Worm (Caenorhabditis elegans): ENCODE measurements around the gene K09B11.4.
"Not testable (repeated sequence)": the region's sequence is repeated elsewhere in the genome, so short reads cannot be mapped to it uniquely, and the experiment has no call there.

Gene K09B11.4

DNA sequence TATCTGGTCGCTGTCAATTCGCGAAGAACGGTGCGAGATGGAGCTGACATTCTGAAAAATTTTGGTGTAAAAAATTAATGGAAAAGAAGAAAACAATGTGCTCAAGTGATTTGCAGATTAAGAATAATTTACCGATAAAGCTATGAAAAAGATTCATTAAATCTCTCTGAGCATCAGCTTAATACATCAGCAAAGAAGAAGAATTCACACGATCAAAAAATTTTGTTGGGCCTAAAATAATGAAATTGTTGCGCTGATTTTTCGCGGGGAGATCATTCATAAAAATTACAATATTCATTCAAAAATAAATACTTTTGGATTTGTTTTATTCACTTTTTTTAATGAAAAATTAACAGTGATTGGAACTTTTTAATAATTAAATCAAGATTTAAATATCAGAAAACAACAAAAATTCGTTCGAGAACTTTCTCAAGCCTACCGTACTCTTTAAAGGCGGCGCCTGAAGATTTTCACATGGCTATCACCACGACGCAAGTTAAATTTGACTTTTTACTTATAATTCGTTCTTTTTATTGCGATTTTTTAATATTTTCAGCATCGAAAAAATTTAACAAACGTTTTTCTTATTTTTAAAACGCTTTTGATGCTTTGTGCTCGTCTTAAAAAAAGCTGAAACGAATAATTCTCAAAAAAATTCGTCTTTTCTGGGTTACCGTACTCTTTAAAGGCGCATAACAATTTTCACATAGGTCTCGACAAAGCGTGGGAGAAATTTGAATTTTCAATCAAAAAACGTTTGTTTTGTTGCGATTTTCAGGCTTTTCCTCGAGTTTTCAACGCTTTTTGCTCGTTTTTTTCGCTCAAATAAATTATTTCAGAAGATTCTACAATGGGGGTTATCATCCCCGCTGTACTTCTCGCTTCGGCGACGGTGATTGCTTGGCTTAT, 28.6 kb upstream of the K09B11.4 start, which contains the start of the genes memi-2 and cyp-31A5:
memi-2 (minus strand) TSS at position 51 of the 909 bp plus-strand sequence.
cyp-31A5 (plus strand) TSS at position 834 of the 909 bp plus-strand sequence.
- TF ChIP-seq him-1 (tag; optimal IDR thresholded peaks at IDR 0.05) (no peak), W03F9.2 (tag; optimal IDR thresholded peaks at IDR 0.05) (no peak), dao-5 (tag; optimal IDR thresholded peaks at IDR 0.05) (no peak)

DNA sequence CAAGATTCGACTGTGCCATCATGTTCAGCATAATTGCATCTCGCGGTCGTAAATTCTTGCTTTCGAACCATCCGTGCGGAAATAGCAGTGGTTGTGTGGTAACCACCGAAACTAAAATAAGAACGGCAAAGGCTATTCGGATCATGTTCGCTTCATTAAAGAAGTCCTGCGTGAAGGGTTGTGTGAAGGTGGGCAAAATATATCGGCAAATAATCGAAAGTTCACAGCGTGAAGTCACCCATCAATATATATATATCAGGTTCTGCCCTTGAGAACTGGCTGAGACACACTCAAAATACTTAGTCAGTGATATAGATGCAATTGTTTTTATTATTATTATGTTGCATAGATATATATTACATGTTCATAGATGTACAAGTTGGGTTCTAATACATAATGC, 21.3 kb upstream of the K09B11.4 start, which contains the start of gene Y62E10A.19:
Y62E10A.19 (minus strand) TSS at position 289 of the 400 bp plus-strand sequence.
- TF ChIP-seq dao-5 (tag; optimal IDR thresholded peaks at IDR 0.05), result no peak
- no peak for TF ChIP-seq him-1 (tag; optimal IDR thresholded peaks at IDR 0.05)
- TF ChIP-seq W03F9.2 (tag; optimal IDR thresholded peaks at IDR 0.05), result no peak

DNA sequence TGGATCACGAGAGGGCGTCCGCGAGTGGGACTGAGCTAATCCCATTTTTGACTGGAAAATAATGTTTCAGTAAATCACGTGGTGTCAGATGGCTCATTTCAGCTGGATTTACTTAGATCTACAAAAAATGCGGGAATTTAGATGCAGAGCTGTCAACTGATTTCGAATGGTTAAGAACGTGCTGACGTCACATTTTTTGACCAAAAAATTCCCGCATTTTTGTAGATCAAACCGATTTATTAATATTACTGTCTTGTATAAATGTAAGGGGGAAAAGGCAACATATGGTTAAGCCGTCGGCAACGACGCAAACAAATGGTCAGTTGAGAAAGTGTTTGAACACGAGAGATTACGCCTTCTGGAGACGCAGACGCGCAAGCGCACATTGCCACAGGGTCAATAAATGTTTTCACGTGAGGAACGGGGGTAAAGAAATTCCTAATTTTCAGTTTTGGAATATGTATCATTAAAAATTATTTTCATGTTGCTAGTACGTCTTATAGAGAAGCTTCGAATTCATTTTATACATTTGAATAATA, 16.4 kb upstream of the K09B11.4 start, which contains the start of gene gcl-1:
gcl-1 (minus strand) TSS at position 51 of the 539 bp plus-strand sequence.
- no peak for TF ChIP-seq him-1 (tag; optimal IDR thresholded peaks at IDR 0.05)

DNA sequence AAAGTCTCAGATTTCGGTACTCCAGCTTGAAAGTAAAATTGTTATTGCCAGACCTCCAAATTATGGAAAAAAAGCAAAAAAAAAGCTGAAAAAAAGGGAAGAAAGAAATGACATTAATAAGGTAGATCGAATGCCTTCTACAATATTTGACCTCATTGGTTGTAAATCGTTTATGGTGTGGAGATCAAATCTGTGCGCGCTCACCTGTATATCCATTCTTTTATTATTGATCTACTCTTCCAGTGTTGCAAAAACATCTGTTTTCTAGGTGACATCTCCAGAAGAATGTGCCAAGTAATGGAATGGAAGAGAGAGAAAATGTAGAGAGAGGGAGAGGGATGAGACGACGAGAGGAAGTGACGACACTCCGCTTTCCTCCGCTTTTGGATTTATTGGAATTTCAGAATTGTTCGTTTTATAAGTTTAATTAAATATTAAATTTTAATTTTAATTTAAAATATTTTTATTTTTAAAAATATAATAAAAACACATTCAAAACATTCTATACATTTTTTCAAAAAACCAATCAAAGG, 13.5 kb upstream of the K09B11.4 start, which contains the start of the genes pik-1 and aptf-2:
pik-1 (plus strand) TSS at position 303 of the 533 bp plus-strand sequence.
aptf-2 (minus strand) TSS at position 313 of the 533 bp plus-strand sequence.
- TF ChIP-seq W03F9.2 (tag; optimal IDR thresholded peaks at IDR 0.05), result no peak
- TF ChIP-seq him-1 (tag; optimal IDR thresholded peaks at IDR 0.05), result no peak
- TF ChIP-seq dao-5 (tag; optimal IDR thresholded peaks at IDR 0.05), result no peak

DNA sequence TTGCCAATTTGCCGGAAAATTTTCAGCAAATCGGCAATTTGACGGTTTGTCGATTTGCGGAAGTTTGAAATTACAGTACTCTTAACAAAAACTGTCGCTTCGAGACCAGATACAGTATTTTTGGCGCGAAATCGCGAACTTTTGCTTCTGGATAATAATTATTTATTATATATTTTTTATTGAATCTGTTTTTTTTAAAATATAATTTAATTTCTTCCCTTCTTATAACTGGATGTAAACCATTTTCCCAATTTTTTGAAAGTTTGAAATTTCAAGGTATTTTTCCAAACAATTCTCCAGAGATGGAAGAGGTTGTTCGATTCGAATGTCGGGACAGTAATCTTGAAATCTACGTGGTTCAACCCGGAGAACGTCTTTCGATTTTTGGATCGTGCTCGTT, 7.1 kb upstream of the K09B11.4 start, which contains the start of gene nol-9:
nol-9 (plus strand) TSS at position 301 of the 400 bp plus-strand sequence.
- TF ChIP-seq W03F9.2 (tag; optimal IDR thresholded peaks at IDR 0.05) (no peak), dao-5 (tag; optimal IDR thresholded peaks at IDR 0.05) (no peak), him-1 (tag; optimal IDR thresholded peaks at IDR 0.05) (no peak)

DNA sequence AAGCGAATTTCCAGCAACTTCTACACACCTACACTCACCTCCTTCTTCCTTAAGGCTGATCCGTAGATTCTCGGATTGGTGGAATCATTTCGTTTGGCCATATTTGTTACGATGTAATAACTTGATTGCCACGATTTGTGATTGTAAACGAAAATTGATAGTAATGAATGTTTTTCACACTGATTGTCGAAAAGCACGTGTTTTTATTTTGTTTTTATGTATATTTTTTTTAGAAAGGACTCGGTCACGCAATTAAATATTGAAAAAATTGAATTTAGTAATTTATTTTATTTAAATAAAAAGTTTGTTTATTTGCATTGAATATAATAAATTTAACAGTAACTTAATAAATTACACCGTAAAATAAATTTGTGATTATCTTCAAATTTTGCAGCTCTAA, 4.6 kb downstream of the K09B11.4 start, which contains the start of gene K09B11.5:
K09B11.5 (minus strand) TSS at position 101 of the 400 bp plus-strand sequence.
- TF ChIP-seq W03F9.2, dao-5, him-1 (tag; optimal IDR thresholded peaks at IDR 0.05): not testable (repeated sequence)

DNA sequence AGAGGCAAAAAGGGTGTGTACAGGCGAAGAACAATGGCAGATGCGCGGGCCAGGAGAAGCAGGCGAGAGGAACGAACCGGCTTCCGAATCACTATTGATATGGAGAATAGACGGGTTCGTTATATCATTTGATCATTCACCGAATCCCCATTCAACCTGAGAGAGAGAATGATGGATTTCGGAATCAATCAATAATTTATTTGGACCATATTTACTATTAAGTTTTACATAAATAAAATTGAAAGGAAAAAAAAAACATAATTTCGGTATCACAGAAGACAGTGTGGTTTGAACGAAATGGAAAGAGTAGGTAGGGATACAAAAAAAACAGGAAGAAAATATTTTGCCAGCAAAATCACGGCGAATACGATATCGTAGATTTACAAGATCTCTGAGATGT, 15.9 kb downstream of the K09B11.4 start, which contains the start of gene mam-3:
mam-3 (minus strand) TSS at position 101 of the 400 bp plus-strand sequence.
- TF ChIP-seq him-1 (tag; optimal IDR thresholded peaks at IDR 0.05) (no peak), dao-5 (tag; optimal IDR thresholded peaks at IDR 0.05) (no peak), W03F9.2 (tag; optimal IDR thresholded peaks at IDR 0.05) (no peak)

DNA sequence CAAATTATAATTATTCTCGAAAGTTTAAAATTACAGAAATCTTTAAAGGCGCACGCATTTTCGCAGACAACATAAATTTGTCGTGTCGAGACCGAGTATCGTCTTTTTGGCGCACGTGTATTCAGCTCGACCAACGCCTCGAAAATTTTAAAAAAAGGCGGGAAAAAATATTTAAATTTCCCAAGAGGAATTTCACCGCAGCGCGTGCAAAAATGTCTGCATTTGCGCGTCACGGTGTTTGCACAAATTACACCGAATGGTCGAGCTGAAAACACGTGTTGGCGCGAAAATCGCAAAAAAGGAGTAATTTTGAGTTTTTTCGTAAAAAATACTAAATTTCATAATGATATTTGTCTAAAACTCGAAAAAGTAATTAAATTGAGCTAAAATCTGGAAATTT, 21.4 kb downstream of the K09B11.4 start:
- no peak for TF ChIP-seq dao-5 (tag; optimal IDR thresholded peaks at IDR 0.05)
- no peak for TF ChIP-seq him-1 (tag; optimal IDR thresholded peaks at IDR 0.05)
- TF ChIP-seq W03F9.2 (tag; optimal IDR thresholded peaks at IDR 0.05), result no peak

DNA sequence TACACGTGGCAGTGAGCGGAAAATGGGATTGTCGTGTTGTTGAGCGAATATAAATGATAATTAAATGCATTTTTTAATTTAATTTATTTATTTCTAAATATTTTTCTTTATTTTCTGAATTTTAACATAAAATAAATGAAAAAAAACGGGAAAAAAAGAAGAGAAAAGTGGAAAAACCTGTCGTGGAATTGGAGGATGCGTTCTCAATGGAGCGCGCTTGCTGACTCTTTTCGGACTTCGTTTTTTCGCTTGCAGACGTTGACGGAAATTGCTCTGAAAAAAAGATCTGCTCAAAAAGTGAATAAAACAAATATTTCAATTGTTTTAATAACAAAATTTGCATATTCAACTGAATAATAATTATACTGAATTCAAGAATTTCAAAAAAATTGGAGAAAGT, 24.2 kb downstream of the K09B11.4 start:
- no peak for TF ChIP-seq W03F9.2 (tag; optimal IDR thresholded peaks at IDR 0.05)
- TF ChIP-seq dao-5 (tag; optimal IDR thresholded peaks at IDR 0.05), result no peak
- no peak for TF ChIP-seq him-1 (tag; optimal IDR thresholded peaks at IDR 0.05)

DNA sequence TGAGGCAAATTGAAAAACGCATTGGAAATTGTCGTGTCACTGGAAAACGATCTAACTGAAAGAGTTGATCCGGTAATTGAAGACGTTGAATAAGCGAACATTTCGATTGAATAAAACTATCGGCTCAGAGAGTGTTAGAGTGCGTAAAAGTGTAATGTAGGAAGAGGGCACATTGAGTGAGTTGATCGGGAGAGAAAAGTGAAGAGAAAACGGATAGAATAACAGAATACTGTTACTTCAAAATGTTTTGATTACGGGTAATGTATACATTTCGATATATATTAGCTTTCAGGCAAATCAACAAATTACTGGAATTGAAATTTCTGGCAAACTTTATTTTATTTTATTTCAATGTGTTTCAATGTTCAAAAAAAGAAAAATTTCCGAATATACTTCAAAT, 25.4 kb downstream of the K09B11.4 start, which contains the start of gene uso-1:
uso-1 (minus strand) TSS at position 101 of the 400 bp plus-strand sequence.
- TF ChIP-seq him-1 (tag; optimal IDR thresholded peaks at IDR 0.05) (no peak), W03F9.2 (tag; optimal IDR thresholded peaks at IDR 0.05) (no peak), dao-5 (tag; optimal IDR thresholded peaks at IDR 0.05) (no peak)

DNA sequence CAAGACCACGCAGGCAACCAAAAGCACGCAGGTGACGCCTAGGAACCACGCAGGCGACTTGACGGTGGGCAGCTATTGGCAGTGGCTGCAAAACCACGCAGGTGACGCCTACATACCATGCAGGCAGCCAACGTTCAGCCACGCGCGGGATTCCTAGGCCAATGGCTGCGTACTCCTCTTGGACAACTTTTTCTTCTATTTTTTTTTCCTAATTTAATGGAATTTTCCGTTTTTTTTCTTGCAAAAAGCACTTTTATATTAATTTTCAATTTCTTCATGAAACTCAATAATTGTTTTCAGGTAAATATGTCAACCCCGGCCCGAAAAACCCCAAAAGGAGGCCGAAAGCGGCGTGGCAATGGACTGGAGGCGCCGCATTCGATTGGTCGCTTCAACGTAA, 25.9 kb downstream of the K09B11.4 start, which contains the start of gene Y38H8A.7:
Y38H8A.7 (plus strand) TSS at position 301 of the 400 bp plus-strand sequence.
- not testable (repeated sequence) for TF ChIP-seq him-1, dao-5, W03F9.2 (tag; optimal IDR thresholded peaks at IDR 0.05)

DNA sequence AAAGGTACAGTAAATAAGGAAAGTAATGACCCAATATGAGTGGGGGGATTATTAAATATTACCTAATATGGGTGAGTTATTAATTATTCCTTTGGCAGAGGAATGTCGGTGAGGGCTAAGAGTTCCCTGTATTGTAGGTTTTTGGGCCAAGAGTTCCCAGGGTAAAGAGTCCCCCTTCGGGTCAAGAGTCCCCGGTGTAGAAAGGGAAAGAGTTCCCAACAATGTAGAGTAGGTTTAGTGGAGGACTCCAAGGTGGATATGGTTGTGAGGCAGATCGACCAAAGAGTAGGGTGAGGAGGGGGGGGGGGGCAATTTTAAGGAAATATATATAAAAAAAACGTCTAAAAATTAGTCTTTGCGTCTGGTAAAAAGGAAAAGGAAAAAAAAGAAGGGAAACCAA, 27.6 kb downstream of the K09B11.4 start:
- TF ChIP-seq dao-5 (tag; optimal IDR thresholded peaks at IDR 0.05) (no peak), him-1 (tag; optimal IDR thresholded peaks at IDR 0.05) (no peak), W03F9.2 (tag; optimal IDR thresholded peaks at IDR 0.05) (no peak)

DNA sequence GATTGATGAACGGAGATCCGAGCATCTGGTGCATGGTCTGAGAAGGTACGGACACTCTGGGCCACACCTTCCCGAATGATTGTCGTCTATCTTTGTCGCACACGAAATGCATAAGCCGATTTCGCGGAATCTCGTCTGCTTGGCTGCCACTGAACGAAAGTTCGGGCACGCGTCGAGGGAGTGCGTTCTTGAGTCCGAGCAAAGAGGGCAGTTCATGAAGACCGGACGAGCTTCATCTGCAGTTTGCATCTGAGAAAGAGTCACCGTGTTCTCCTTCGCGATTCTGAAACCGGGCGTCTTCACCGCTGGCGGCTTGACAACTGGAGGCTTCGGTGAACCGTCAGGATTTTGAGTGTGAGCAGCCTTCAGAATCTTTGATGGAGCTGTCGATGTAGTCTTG, 28.9 kb downstream of the K09B11.4 start:
- TF ChIP-seq W03F9.2 (tag; optimal IDR thresholded peaks at IDR 0.05) (no peak), him-1 (tag; optimal IDR thresholded peaks at IDR 0.05) (no peak), dao-5 (tag; optimal IDR thresholded peaks at IDR 0.05) (no peak)

All from whole organism, L4/young adult.